Worm (Caenorhabditis elegans): ENCODE measurements around the gene mig-39.
A peak's percentile ranks its signal among the peaks of the same experiment; 100 is the strongest.

mig-39 gene

ce11 chrIII:8494708-8495107 is 27.9 kb downstream of the mig-39 start, which contains the start of gene pac-1:
Gene pac-1, plus strand, starts transcription at chrIII:8495008.
- TF ChIP-seq ref-2 (tag; optimal IDR thresholded peaks at IDR 0.05) (no peak), che-1 (tag; optimal IDR thresholded peaks at IDR 0.05) (no peak)

ce11 chrIII:8503341-8503740 is 36.5 kb downstream of the mig-39 start:
- TF ChIP-seq ceh-31 (tag; optimal IDR thresholded peaks at IDR 0.05) (peak; percentile 61), nfya-1 (tag; optimal IDR thresholded peaks at IDR 0.05) (peak; percentile 34), hlh-6 (tag; optimal IDR thresholded peaks at IDR 0.05) (no peak), pros-1 (tag; optimal IDR thresholded peaks at IDR 0.05) (peak; percentile 10)

- no peak for TF ChIP-seq ceh-30 (tag; optimal IDR thresholded peaks at IDR 0.05)
- TF ChIP-seq ceh-9 (tag; optimal IDR thresholded peaks at IDR 0.05), result no peak
- TF ChIP-seq pag-3 (tag; optimal IDR thresholded peaks at IDR 0.05; ENCODE audit: borderline replicate concordance), result no peak
- TF ChIP-seq eyg-1 (tag; optimal IDR thresholded peaks at IDR 0.05), result no peak
- TF ChIP-seq sox-2 (GFP tag; IDR thresholded peaks at IDR 0.05), result no peak
- TF ChIP-seq syd-9 (tag; optimal IDR thresholded peaks at IDR 0.05), result no peak
- TF ChIP-seq pqm-1 (tag; optimal IDR thresholded peaks at IDR 0.05), result no peak
- TF ChIP-seq rnt-1 (tag; optimal IDR thresholded peaks at IDR 0.05), result no peak
- TF ChIP-seq mec-3 (tag; optimal IDR thresholded peaks at IDR 0.05; ENCODE audit: borderline replicate concordance), result no peak
- no peak for TF ChIP-seq ceh-24 (tag; optimal IDR thresholded peaks at IDR 0.05)
- no peak for TF ChIP-seq unc-86 (tag; optimal IDR thresholded peaks at IDR 0.05)
- TF ChIP-seq C38D4.7 (GFP tag; optimal IDR thresholded peaks at IDR 0.05), result no peak
- no peak for TF ChIP-seq dmd-4 (tag; optimal IDR thresholded peaks at IDR 0.05; ENCODE audit: borderline replicate concordance)
These were observed 37.4 kb downstream of the mig-39 start for ce11 chrIII:8504176-8504763.

DNA sequence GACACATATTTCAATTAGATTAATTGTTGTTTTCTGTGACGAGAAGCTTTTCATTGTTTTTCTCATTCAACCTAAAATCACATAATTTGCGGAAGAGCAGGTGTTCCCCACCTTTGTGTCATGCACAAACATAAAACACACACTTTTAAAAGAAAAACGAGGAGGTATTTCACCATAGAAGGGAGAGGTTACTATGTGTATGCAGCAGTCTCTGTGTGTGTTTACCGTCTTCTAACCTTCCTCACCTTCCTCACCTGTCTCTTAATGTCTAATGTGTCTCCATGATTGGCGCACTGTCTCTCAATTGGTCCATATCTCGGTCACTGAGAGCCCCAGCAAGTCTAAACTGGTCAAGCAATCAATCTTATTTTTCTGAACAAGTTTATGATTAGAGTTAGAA is 39.5 kb downstream of the mig-39 start:
- TF ChIP-seq F13H6.1 (tag; optimal IDR thresholded peaks at IDR 0.05) (no peak), nfya-1 (tag; optimal IDR thresholded peaks at IDR 0.05) (peak; percentile 53), pros-1 (tag; optimal IDR thresholded peaks at IDR 0.05) (no peak), ets-4 (tag; optimal IDR thresholded peaks at IDR 0.05) (no peak)

DNA sequence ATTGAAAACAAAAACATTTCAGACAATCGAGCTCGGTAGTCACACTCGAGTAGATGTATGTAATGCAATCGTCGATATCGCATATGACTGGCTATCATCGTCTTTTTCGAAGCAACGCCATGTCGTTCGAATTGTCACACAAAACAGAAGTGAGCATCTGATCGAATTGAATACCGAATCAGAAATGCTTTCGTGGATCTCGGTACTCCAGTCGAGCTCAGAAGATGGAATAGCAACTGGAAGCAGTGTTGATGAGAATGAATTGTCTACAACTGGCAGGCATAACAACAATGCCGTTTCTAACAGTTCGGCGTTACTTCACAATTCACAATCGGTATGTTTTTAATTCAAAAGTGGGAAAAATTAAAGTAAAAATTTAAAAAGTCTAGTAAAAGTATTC is 42.4 kb downstream of the mig-39 start:
- TF ChIP-seq dve-1 (tag; optimal IDR thresholded peaks at IDR 0.05), result no peak
- no peak for TF ChIP-seq ceh-9 (tag; optimal IDR thresholded peaks at IDR 0.05)
- TF ChIP-seq ceh-31 (tag; optimal IDR thresholded peaks at IDR 0.05), result no peak
- TF ChIP-seq pag-3 (tag; optimal IDR thresholded peaks at IDR 0.05; ENCODE audit: borderline replicate concordance), result no peak
- no peak for TF ChIP-seq ets-4 (tag; optimal IDR thresholded peaks at IDR 0.05)
- no peak for TF ChIP-seq unc-3 (GFP tag; conservative IDR thresholded peaks at IDR 0.05)
- TF ChIP-seq unc-3 (tag; optimal IDR thresholded peaks at IDR 0.05), result no peak

- TF ChIP-seq K09A11.1 (tag; optimal IDR thresholded peaks at IDR 0.05; ENCODE audit: insufficient read depth) (no peak), nfya-1 (tag; optimal IDR thresholded peaks at IDR 0.05) (no peak), fkh-10 (GFP tag; optimal IDR thresholded peaks at IDR 0.05) (no peak), elt-2 (tag; optimal IDR thresholded peaks at IDR 0.05) (no peak), unc-42 (tag; optimal IDR thresholded peaks at IDR 0.05) (peak; percentile 97), ref-2 (tag; optimal IDR thresholded peaks at IDR 0.05) (peak; percentile 5), ceh-6 (GFP tag; optimal IDR thresholded peaks at IDR 0.05) (no peak), K02D7.2 (tag; optimal IDR thresholded peaks at IDR 0.05) (no peak), ceh-14 (tag; optimal IDR thresholded peaks at IDR 0.05) (peak; percentile 78), ceh-31 (tag; optimal IDR thresholded peaks at IDR 0.05) (peak; percentile 71)
These were observed 43.0 kb downstream of the mig-39 start for ce11 chrIII:8509644-8510393.

Measured in whole organism, late embryonic.